Fruit fly (Drosophila melanogaster) Kc167 (cell line): Measurements from ENCODE around the gene CG10984.

Source experiments
- Myc ChIP-seq: fragments of >200 bp; optimal IDR thresholded peaks from 2 replicates; lab custom pipeline; 2017; ENCODE audit warnings: missing external identifiers
- Sin3A ChIP-seq: fragments of >200 bp; optimal IDR thresholded peaks from 2 replicates; lab custom pipeline; 2018; ENCODE audit warnings: missing external identifiers
- h ChIP-seq: fragments of >200 bp; optimal IDR thresholded peaks from 3 replicates; lab custom pipeline; 2018; ENCODE audit warnings: missing external identifiers
- insv ChIP-seq: fragments of >200 bp; optimal IDR thresholded peaks from 3 replicates; lab custom pipeline; 2018; ENCODE audit warnings: missing external identifiers
- psq ChIP-seq: fragments of >200 bp; optimal IDR thresholded peaks from 2 replicates; lab custom pipeline; 2017; ENCODE audit warnings: missing external identifiers
- ttk ChIP-seq: sonication (Bioruptor generic); optimal IDR thresholded peaks from 2 replicates; lab custom pipeline; 2017; ENCODE audit warnings: missing external identifiers

The CG10984 gene

DNA sequence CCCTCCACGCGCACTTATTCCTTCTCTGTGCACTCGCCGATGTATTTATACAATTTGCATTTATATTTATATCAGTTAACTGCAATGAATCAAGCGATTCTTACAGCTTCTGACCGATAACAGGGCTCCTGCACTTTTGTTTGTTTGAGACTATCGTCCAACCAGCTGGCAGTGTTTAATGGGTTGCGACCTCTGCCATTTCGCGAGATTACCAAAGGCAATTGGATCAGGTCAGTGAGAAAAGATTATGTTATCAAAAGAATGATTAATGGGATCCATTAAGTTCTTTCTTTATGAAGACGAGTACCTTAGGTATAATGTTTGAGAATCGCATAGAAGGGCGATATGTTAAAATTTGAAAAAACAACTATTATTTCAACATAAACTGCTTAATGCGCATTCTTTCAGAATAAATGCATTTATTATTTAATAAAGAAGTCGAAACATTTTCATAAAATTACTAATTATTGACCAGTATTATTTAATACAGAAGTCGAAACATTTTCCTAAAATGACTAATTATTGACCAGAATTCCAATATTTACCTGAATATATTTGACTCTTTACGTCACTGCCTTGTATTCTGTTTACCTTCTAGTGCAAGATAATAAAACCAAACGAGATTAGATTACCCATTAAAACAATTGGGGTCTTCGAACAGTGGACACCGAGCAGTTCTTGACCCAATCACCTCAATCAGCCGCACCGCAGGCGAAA, 49.7 kb downstream of the CG10984 start:
- TF ChIP-seq ttk (no peak), Sin3A (lab: Kevin White, UChicago) (no peak), insv (lab: Kevin White, UChicago) (no peak), psq (lab: Kevin White, UChicago) (no peak), h (lab: Kevin White, UChicago) (no peak), Myc (lab: Kevin White, UChicago) (no peak)

DNA sequence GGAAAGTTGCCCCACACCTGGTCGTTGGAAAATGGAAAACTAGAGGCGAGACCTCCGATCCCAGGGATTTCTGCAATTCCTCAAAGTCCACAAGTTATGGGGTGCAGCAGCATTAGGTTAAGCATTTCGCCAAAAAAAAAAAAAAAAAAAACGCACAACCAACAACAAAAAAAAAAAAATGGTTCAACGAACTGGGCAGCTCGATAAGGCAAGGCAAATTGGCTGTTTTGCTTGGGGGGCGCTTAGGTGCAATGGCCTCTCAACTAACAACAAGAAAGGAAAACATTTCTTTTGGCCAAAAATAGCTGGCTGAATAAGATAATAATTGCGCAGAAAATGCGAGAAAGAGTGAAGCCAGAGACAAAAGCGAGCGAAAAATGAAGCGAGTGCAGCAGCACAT, 50.2 kb downstream of the CG10984 start:
- no peak for TF ChIP-seq insv (lab: Kevin White, UChicago)

DNA sequence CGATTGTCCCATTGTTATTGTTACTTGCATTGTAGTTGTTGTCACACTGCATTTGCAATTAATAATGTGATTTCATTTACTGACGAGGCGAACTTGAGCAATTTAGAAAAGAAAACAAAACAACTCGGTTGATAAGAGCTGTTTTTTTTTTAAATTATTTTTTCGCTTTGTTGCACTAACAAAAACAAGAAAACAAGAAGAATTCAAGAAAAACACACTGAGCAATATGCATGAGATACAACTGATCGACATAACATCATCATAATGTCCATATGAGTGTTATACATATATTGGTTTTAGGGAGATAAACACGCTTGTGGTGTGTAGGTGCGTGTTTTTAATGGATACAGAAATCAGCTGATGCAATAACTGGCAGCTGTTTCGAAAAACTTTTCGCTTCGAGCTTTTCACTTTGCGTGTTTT, 52.5 kb downstream of the CG10984 start:
- TF ChIP-seq Sin3A (lab: Kevin White, UChicago) (no peak), h (lab: Kevin White, UChicago) (no peak), insv (lab: Kevin White, UChicago) (no peak), psq (lab: Kevin White, UChicago) (no peak), ttk (no peak), Myc (lab: Kevin White, UChicago) (no peak)
